Worm (Caenorhabditis elegans) whole organism, L1 larva: ENCODE measurements around the gene hpo-39.

Experiments
- C16A3.4 ChIP-seq: fragments of 150-350 bp; optimal IDR thresholded peaks from 2 replicates; lab custom pipeline; 2014; ENCODE audit warnings: missing biosample characterization, missing genetic modification characterization
- C34B4.2 ChIP-seq: sonication (generic microtip); optimal IDR thresholded peaks from 2 replicates; lab custom pipeline; 2017; ENCODE audit warnings: mild to moderate bottlenecking, missing genetic modification characterization, missing compliant biosample characterization
- F16B12.6 ChIP-seq: fragments of 150-350 bp; optimal IDR thresholded peaks from 2 replicates; lab custom pipeline; 2014; ENCODE audit warnings: missing biosample characterization, missing genetic modification characterization
- Y116A8C.19 ChIP-seq: sonication (generic microtip); optimal IDR thresholded peaks from 2 replicates; lab custom pipeline; 2016; ENCODE audit warnings: missing compliant biosample characterization, missing genetic modification characterization, borderline replicate concordance
- ceh-63 ChIP-seq: fragments of 200-800 bp; sonication (Bioruptor generic); optimal IDR thresholded peaks from 2 replicates; lab custom pipeline; 2018; ENCODE audit warnings: mild to moderate bottlenecking, missing genetic modification characterization, missing compliant biosample characterization
- ceh-8 ChIP-seq: fragments of 200-800 bp; sonication (Bioruptor generic); optimal IDR thresholded peaks from 2 replicates; lab custom pipeline; 2018; ENCODE audit warnings: mild to moderate bottlenecking, missing genetic modification characterization, moderate library complexity, missing compliant biosample characterization
- ceh-88 ChIP-seq: fragments of 200-800 bp; sonication (Bioruptor generic); IDR thresholded peaks from 2 replicates; pipeline ENCODE4 v1.3.6; 2022; ENCODE audit warnings: missing genetic modification characterization, missing compliant biosample characterization
- ceh-90 ChIP-seq: sonication (generic microtip); optimal IDR thresholded peaks from 2 replicates; lab custom pipeline; 2016; ENCODE audit warnings: missing genetic modification characterization, missing compliant biosample characterization
- efl-1 ChIP-seq, 4 experiments: fragments of 150-350 bp; optimal IDR thresholded peaks in 3 of 4; peaks in 1 of 4; 1 replicate in 1 of 4; 2 replicates in 3 of 4; lab custom pipeline; 2014; ENCODE audit warnings: missing biosample characterization in 2 of 4, missing genetic modification characterization in 2 of 4, missing genetic modification reagents in 2 of 4
- elt-2 ChIP-seq: sonication (generic microtip); optimal IDR thresholded peaks from 2 replicates; lab custom pipeline; 2016; ENCODE audit warnings: missing genetic modification characterization, mild to moderate bottlenecking, inconsistent platforms, missing compliant biosample characterization, missing genetic modification reagents
- fos-1 ChIP-seq: fragments of 150-350 bp; optimal IDR thresholded peaks from 2 replicates; lab custom pipeline; 2014; ENCODE audit warnings: missing biosample characterization, missing genetic modification characterization
- hlh-4 ChIP-seq: sonication (generic microtip); optimal IDR thresholded peaks from 2 replicates; lab custom pipeline; 2016; ENCODE audit warnings: mild to moderate bottlenecking, missing genetic modification characterization, missing compliant biosample characterization
- irx-1 ChIP-seq: sonication (generic microtip); optimal IDR thresholded peaks from 2 replicates; lab custom pipeline; 2016; ENCODE audit warnings: missing genetic modification characterization, missing compliant biosample characterization
- lin-13 ChIP-seq: fragments of 150-350 bp; optimal IDR thresholded peaks from 2 replicates; lab custom pipeline; 2014; ENCODE audit warnings: missing biosample characterization, missing genetic modification reagents, missing genetic modification characterization
- lin-14 ChIP-seq: fragments of 200-800 bp; sonication (Bioruptor generic); optimal IDR thresholded peaks from 2 replicates; lab custom pipeline; 2018; ENCODE audit warnings: mild to moderate bottlenecking, missing genetic modification characterization, moderate library complexity, missing compliant biosample characterization
- lin-35 ChIP-seq, 2 experiments: fragments of 150-350 bp; optimal IDR thresholded peaks; 2 replicates each; lab custom pipeline; 2014; ENCODE audit warnings: missing biosample characterization in 2 of 2, missing genetic modification characterization in 2 of 2, missing genetic modification reagents in 2 of 2
- mep-1 ChIP-seq: fragments of 150-350 bp; optimal IDR thresholded peaks from 2 replicates; lab custom pipeline; 2014; ENCODE audit warnings: missing biosample characterization, missing genetic modification characterization
- nhr-12 ChIP-seq: sonication (generic microtip); optimal IDR thresholded peaks from 2 replicates; lab custom pipeline; 2017; ENCODE audit warnings: missing biosample characterization, missing genetic modification characterization
- nhr-47 ChIP-seq: sonication (generic microtip); optimal IDR thresholded peaks from 2 replicates; lab custom pipeline; 2016; ENCODE audit warnings: mild to moderate bottlenecking, missing genetic modification characterization, moderate library complexity, missing compliant biosample characterization
- nhr-76 ChIP-seq: sonication (generic microtip); optimal IDR thresholded peaks from 2 replicates; lab custom pipeline; 2017; ENCODE audit warnings: missing biosample characterization, missing genetic modification characterization
- nhr-77 ChIP-seq: fragments of 150-350 bp; optimal IDR thresholded peaks from 2 replicates; lab custom pipeline; 2014; ENCODE audit warnings: missing biosample characterization, missing genetic modification characterization
- nhr-84 ChIP-seq: sonication (generic microtip); optimal IDR thresholded peaks from 2 replicates; lab custom pipeline; 2017; ENCODE audit warnings: missing biosample characterization, missing genetic modification characterization
- nhr-85 ChIP-seq: sonication (generic microtip); peaks from one replicate; lab custom pipeline; 2016; ENCODE audit warnings: missing genetic modification characterization, inconsistent platforms, missing compliant biosample characterization
- pqm-1 ChIP-seq: sonication (generic microtip); optimal IDR thresholded peaks from 3 replicates; lab custom pipeline; 2017; ENCODE audit warnings: missing biosample characterization, missing genetic modification characterization
- rnt-1 ChIP-seq: sonication (generic microtip); optimal IDR thresholded peaks from 2 replicates; lab custom pipeline; 2016; ENCODE audit warnings: mild to moderate bottlenecking, missing genetic modification characterization, moderate library complexity, missing compliant biosample characterization
- skn-1 ChIP-seq: fragments of 150-350 bp; optimal IDR thresholded peaks from 2 replicates; lab custom pipeline; 2014; ENCODE audit warnings: missing biosample characterization, missing genetic modification characterization
- sup-37 ChIP-seq: fragments of 200-800 bp; sonication (Bioruptor generic); optimal IDR thresholded peaks from 2 replicates; lab custom pipeline; 2018; ENCODE audit warnings: mild to moderate bottlenecking, missing genetic modification characterization, missing compliant biosample characterization
- tbx-2 ChIP-seq: sonication (generic microtip); optimal IDR thresholded peaks from 2 replicates; lab custom pipeline; 2016; ENCODE audit warnings: missing genetic modification characterization, missing compliant biosample characterization
- unc-130 ChIP-seq: fragments of 150-350 bp; optimal IDR thresholded peaks from 2 replicates; lab custom pipeline; 2017; ENCODE audit warnings: missing biosample characterization, missing genetic modification characterization, inconsistent platforms
- unc-98 ChIP-seq: fragments of 200-800 bp; sonication (Bioruptor generic); IDR thresholded peaks from 2 replicates; pipeline ENCODE4 v1.3.6; 2022; ENCODE audit warnings: missing genetic modification characterization, missing compliant biosample characterization
- zip-4 ChIP-seq: fragments of 200-800 bp; sonication (Bioruptor generic); optimal IDR thresholded peaks from 2 replicates; lab custom pipeline; 2018; ENCODE audit warnings: mild to moderate bottlenecking, missing genetic modification characterization, moderate library complexity, missing compliant biosample characterization

The hpo-39 gene

ce11 chrV:4599225-4599624 is 25.5 kb upstream of the hpo-39 start:
- TF ChIP-seq lin-35 (GFP tag; optimal IDR thresholded peaks at IDR 0.05; lab: Kevin White, UChicago) (no peak), efl-1 (optimal IDR thresholded peaks at IDR 0.05; lab: Kevin White, UChicago) (no peak), efl-1 (GFP tag; optimal IDR thresholded peaks at IDR 0.05 in 1 of 2; lab: Kevin White, UChicago) (peak in 1 of 2 experiments; percentile 90)

ce11 chrV:4598489-4598888 is 24.8 kb upstream of the hpo-39 start:
- peak; percentile 76 for TF ChIP-seq elt-2 (tag; lab: Kevin White, UChicago)
- TF ChIP-seq rnt-1 (tag; lab: Kevin White, UChicago) = no peak
- no peak for TF ChIP-seq unc-98 (GFP tag; lab: Robert Waterston, UW)
- TF ChIP-seq C34B4.2 = no peak

- TF ChIP-seq C16A3.4 (tag; lab: Kevin White, UChicago) = no peak
- no peak for TF ChIP-seq efl-1 (optimal IDR thresholded peaks at IDR 0.05; lab: Kevin White, UChicago)
- TF ChIP-seq efl-1 (GFP tag; optimal IDR thresholded peaks at IDR 0.05 in 1 of 2; lab: Kevin White, UChicago) = peak in 1 of 2 experiments; percentile 87
- TF ChIP-seq nhr-47 (tag; lab: Kevin White, UChicago) = no peak
- no peak for TF ChIP-seq irx-1 (tag; lab: Kevin White, UChicago)
- peak; percentile 11 for TF ChIP-seq nhr-85 (tag; lab: Kevin White, UChicago)
- TF ChIP-seq nhr-76 = no peak
- no peak for TF ChIP-seq Y116A8C.19 (tag; lab: Kevin White, UChicago)
- TF ChIP-seq ceh-88 (GFP tag; lab: Robert Waterston, UW) = no peak
- TF ChIP-seq lin-14 (GFP tag; lab: Kevin White, UChicago) = no peak
Measured at ce11 chrV:4590791-4591190, 17.1 kb upstream of the hpo-39 start.

ce11 chrV:4585009-4585408 is 11.3 kb upstream of the hpo-39 start, which contains the start of gene Y61A9LA.1:
Gene Y61A9LA.1, plus strand, starts transcription at chrV:4585309.
- TF ChIP-seq lin-13 (no peak), nhr-85 (tag; lab: Kevin White, UChicago) (peak; percentile 40), hlh-4 (tag; lab: Kevin White, UChicago) (no peak), nhr-47 (tag; lab: Kevin White, UChicago) (no peak)
- TF ChIP-seq, all 84 proteins: peak for 1

ce11 chrV:4580594-4580993 is 6.9 kb upstream of the hpo-39 start:
- no peak for TF ChIP-seq ceh-8
- TF ChIP-seq nhr-12 = no peak

- TF ChIP-seq tbx-2 (tag; lab: Kevin White, UChicago) = no peak
- TF ChIP-seq fos-1 (tag; lab: Kevin White, UChicago) = no peak
- TF ChIP-seq zip-4 (GFP tag; lab: Kevin White, UChicago) = no peak
- no peak for TF ChIP-seq nhr-77 (tag; lab: Kevin White, UChicago)
- TF ChIP-seq ceh-8 = no peak
- TF ChIP-seq nhr-84 (tag; lab: Kevin White, UChicago) = no peak
- TF ChIP-seq elt-2 (tag; lab: Kevin White, UChicago) = no peak
- no peak for TF ChIP-seq F16B12.6 (tag; lab: Kevin White, UChicago)
- no peak for TF ChIP-seq skn-1 (tag; lab: Kevin White, UChicago)
- TF ChIP-seq sup-37 (GFP tag; lab: Kevin White, UChicago) = no peak
- TF ChIP-seq ceh-63 (GFP tag; lab: Kevin White, UChicago) = no peak
- TF ChIP-seq pqm-1 (tag; lab: Kevin White, UChicago) = no peak
- no peak for TF ChIP-seq lin-13
- TF ChIP-seq mep-1 (tag; lab: Kevin White, UChicago) = no peak
- TF ChIP-seq unc-130 = no peak
- no peak for TF ChIP-seq ceh-90 (tag; lab: Kevin White, UChicago)
Measured at ce11 chrV:4575458-4575857, 1.7 kb upstream of the hpo-39 start.
